Worm (Caenorhabditis elegans) whole organism, mixed stage, embryonic: ENCODE data around the gene srj-37.

Experiments
- M03D4.4 ChIP-seq: sonication (generic microtip); optimal IDR thresholded peaks from 2 replicates; lab custom pipeline; 2017; ENCODE audit warnings: mild to moderate bottlenecking, missing genetic modification characterization, missing compliant biosample characterization
- bed-3 ChIP-seq: fragments of 200-800 bp; sonication (Bioruptor generic); optimal IDR thresholded peaks from 3 replicates; lab custom pipeline; 2018; ENCODE audit warnings: mild to moderate bottlenecking, missing genetic modification characterization, moderate library complexity, missing compliant biosample characterization
- ceh-39 ChIP-seq: fragments of 150-350 bp; optimal IDR thresholded peaks from 2 replicates; lab custom pipeline; 2014; ENCODE audit warnings: missing biosample characterization, missing genetic modification characterization
- ceh-83 ChIP-seq: fragments of 200-800 bp; sonication (Bioruptor generic); optimal IDR thresholded peaks from 2 replicates; lab custom pipeline; 2018; ENCODE audit warnings: mild to moderate bottlenecking, missing genetic modification characterization, missing compliant biosample characterization
- ces-1 ChIP-seq: fragments of 150-350 bp; optimal IDR thresholded peaks from 2 replicates; lab custom pipeline; 2014; ENCODE audit warnings: missing biosample characterization, missing genetic modification reagents, missing genetic modification characterization
- cnd-1 ChIP-seq: fragments of 200-800 bp; sonication (Bioruptor generic); optimal IDR thresholded peaks from 2 replicates; lab custom pipeline; 2018; ENCODE audit warnings: mild to moderate bottlenecking, missing genetic modification characterization, missing compliant biosample characterization
- drap-1 ChIP-seq: fragments of 200-800 bp; sonication (Bioruptor generic); optimal IDR thresholded peaks from 3 replicates; lab custom pipeline; 2018; ENCODE audit warnings: mild to moderate bottlenecking, missing genetic modification characterization, missing compliant biosample characterization
- elt-1 ChIP-seq: sonication (generic microtip); optimal IDR thresholded peaks from 2 replicates; lab custom pipeline; 2017; ENCODE audit warnings: missing genetic modification characterization, mild to moderate bottlenecking, missing compliant biosample characterization, antibody characterized with exemption, moderate library complexity, borderline replicate concordance; ENCODE audit not compliant: insufficient read depth
- flh-1 ChIP-seq: fragments of 200-800 bp; sonication (Bioruptor generic); optimal IDR thresholded peaks from 2 replicates; lab custom pipeline; 2018; ENCODE audit warnings: mild to moderate bottlenecking, missing genetic modification characterization, moderate library complexity, missing compliant biosample characterization
- ham-2 ChIP-seq: fragments of 200-800 bp; sonication (Bioruptor generic); optimal IDR thresholded peaks from 2 replicates; lab custom pipeline; 2018; ENCODE audit warnings: mild to moderate bottlenecking, missing genetic modification characterization, missing compliant biosample characterization
- hlh-1 ChIP-seq: fragments of 150-350 bp; optimal IDR thresholded peaks from 2 replicates; lab custom pipeline; 2014; ENCODE audit warnings: missing biosample characterization, missing genetic modification reagents, missing genetic modification characterization
- lin-13 ChIP-seq: fragments of 150-350 bp; optimal IDR thresholded peaks from 2 replicates; lab custom pipeline; 2014; ENCODE audit warnings: missing biosample characterization, missing genetic modification characterization
- lin-32 ChIP-seq: fragments of 200-800 bp; sonication (Bioruptor generic); optimal IDR thresholded peaks from 2 replicates; lab custom pipeline; 2018; ENCODE audit warnings: mild to moderate bottlenecking, missing genetic modification characterization, missing compliant biosample characterization
- lsy-2 ChIP-seq: fragments of 150-350 bp; optimal IDR thresholded peaks from 2 replicates; lab custom pipeline; 2014; ENCODE audit warnings: missing biosample characterization, missing genetic modification characterization
- mab-5 ChIP-seq: fragments of 150-350 bp; optimal IDR thresholded peaks from 2 replicates; lab custom pipeline; 2014; ENCODE audit warnings: missing biosample characterization, missing genetic modification characterization
- mep-1 ChIP-seq: fragments of 150-350 bp; optimal IDR thresholded peaks from 2 replicates; lab custom pipeline; 2017; ENCODE audit warnings: missing biosample characterization, missing genetic modification reagents, missing genetic modification characterization, inconsistent platforms
- mls-2 ChIP-seq: sonication (generic microtip); optimal IDR thresholded peaks from 2 replicates; lab custom pipeline; 2016; ENCODE audit warnings: mild to moderate bottlenecking, missing genetic modification characterization, moderate library complexity, missing compliant biosample characterization
- nhr-12 ChIP-seq: fragments of 150-350 bp; optimal IDR thresholded peaks from 2 replicates; lab custom pipeline; 2014; ENCODE audit warnings: missing biosample characterization, missing genetic modification characterization
- nhr-2 ChIP-seq: fragments of 150-350 bp; optimal IDR thresholded peaks from 2 replicates; lab custom pipeline; 2014; ENCODE audit warnings: missing biosample characterization, missing genetic modification characterization
- nhr-237 ChIP-seq: fragments of 150-350 bp; optimal IDR thresholded peaks from 2 replicates; lab custom pipeline; 2014; ENCODE audit warnings: missing biosample characterization, missing genetic modification characterization
- nhr-28 ChIP-seq: fragments of 150-350 bp; optimal IDR thresholded peaks from 2 replicates; lab custom pipeline; 2014; ENCODE audit warnings: missing biosample characterization, missing genetic modification characterization
- nhr-76 ChIP-seq: sonication (generic microtip); optimal IDR thresholded peaks from 2 replicates; lab custom pipeline; 2017; ENCODE audit warnings: missing biosample characterization, missing genetic modification characterization
- pha-4 ChIP-seq: fragments of 150-350 bp; optimal IDR thresholded peaks from 2 replicates; lab custom pipeline; 2018; ENCODE audit warnings: missing biosample characterization, missing genetic modification reagents, missing genetic modification characterization
- sem-2 ChIP-seq: fragments of 200-800 bp; sonication (Bioruptor generic); optimal IDR thresholded peaks from 2 replicates; lab custom pipeline; 2018; ENCODE audit warnings: mild to moderate bottlenecking, missing genetic modification characterization, missing compliant biosample characterization
- sptf-1 ChIP-seq: sonication (generic microtip); optimal IDR thresholded peaks from 2 replicates; lab custom pipeline; 2017; ENCODE audit warnings: mild to moderate bottlenecking, missing genetic modification characterization, moderate library complexity, missing compliant biosample characterization
- tbx-8 ChIP-seq: fragments of 200-800 bp; sonication (Bioruptor generic); optimal IDR thresholded peaks from 2 replicates; lab custom pipeline; 2018; ENCODE audit warnings: mild to moderate bottlenecking, missing genetic modification characterization, moderate library complexity, missing compliant biosample characterization
- unc-39 ChIP-seq: fragments of 150-350 bp; optimal IDR thresholded peaks from 2 replicates; lab custom pipeline; 2014; ENCODE audit warnings: missing biosample characterization, missing genetic modification characterization
- unc-62 ChIP-seq: fragments of 150-350 bp; optimal IDR thresholded peaks from 2 replicates; lab custom pipeline; 2014; ENCODE audit warnings: missing biosample characterization, missing genetic modification reagents, missing genetic modification characterization
- zip-8 ChIP-seq: fragments of 150-350 bp; optimal IDR thresholded peaks from 2 replicates; lab custom pipeline; 2014; ENCODE audit warnings: missing biosample characterization, missing genetic modification characterization
- ztf-11 ChIP-seq: fragments of 150-350 bp; optimal IDR thresholded peaks from 2 replicates; lab custom pipeline; 2014; ENCODE audit warnings: missing biosample characterization, missing genetic modification characterization

srj-37 gene

DNA sequence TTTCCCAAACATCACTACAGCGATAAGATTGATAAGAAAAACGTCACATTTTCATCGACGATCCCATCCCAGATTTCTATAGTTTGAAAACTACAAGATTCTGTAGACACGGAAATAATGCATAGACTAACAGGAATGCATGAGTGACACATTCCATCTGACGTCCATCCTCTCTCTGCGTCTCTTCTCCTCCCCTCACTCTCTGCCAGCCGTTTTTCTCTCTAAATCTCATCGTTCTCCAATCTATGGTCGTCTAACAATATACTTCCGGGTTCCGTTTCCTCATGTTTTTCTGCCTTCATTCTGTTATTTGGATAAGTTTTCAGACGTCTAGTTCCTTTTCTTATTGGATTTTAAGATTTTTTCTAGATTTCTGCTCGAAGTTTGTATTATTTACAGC is 19.4 kb upstream of the srj-37 start, which contains the start of gene F48G7.4:
F48G7.4 (plus strand) TSS at position 400 of the 400 bp plus-strand sequence.
- TF ChIP-seq unc-62 (GFP tag; lab: Kevin White, UChicago) (peak; percentile 86), M03D4.4 (tag; lab: Kevin White, UChicago) (no peak)

DNA sequence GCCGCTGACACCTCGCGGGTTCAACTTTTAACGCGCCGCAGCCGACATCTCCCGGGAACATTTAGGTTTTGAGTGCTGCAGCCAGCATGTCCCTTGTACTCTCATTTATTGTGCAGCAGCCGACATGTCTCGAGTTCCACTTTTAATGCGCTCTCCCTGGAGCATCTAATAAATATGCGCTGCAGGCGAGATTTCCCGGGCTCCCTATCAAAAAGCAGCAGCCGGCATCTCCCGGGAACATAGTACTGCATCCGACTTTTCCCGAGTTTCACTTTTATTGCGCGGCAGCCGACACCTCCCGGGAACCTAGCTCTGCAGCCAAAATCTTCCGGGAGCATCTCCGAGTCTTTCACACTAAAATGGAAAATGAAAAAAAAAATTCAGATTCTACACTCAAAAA is 17.4 kb upstream of the srj-37 start:
- TF ChIP-seq ceh-83 (GFP tag; lab: Kevin White, UChicago) = no peak
- no peak for TF ChIP-seq nhr-28
- no peak for TF ChIP-seq hlh-1
- no peak for TF ChIP-seq nhr-2
- TF ChIP-seq ces-1 = no peak
- no peak for TF ChIP-seq lsy-2 (tag; lab: Kevin White, UChicago)
- TF ChIP-seq ceh-39 (tag; lab: Kevin White, UChicago) = no peak
- TF ChIP-seq ztf-11 (tag; lab: Kevin White, UChicago) = no peak
- TF ChIP-seq mep-1 (tag; lab: Kevin White, UChicago) = no peak
- TF ChIP-seq flh-1 (GFP tag; lab: Kevin White, UChicago) = no peak

DNA sequence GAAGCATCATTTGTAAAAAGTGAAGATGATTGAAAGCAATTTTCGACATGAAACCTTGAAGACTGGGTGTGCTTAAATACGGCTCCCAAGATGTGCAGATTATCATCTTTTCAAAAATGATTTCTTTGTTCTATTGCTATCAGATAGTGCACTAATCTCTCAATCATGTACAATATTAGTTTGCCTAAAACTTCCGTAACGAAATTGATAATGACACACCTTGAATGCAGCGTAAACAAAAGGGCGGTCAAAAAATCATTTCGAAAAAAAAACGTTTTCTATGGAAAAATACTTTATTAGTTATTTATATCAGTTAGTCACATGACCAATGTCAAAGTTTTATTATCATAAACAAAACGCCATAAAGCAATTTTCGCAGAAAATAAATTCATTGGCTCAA is 15.5 kb upstream of the srj-37 start, which contains the start of gene F48G7.5:
F48G7.5 (minus strand) TSS at position 34 of the 400 bp plus-strand sequence.
- TF ChIP-seq elt-1 (tag; lab: Kevin White, UChicago) (no peak), lin-13 (tag; lab: Kevin White, UChicago) (no peak), lsy-2 (tag; lab: Kevin White, UChicago) (no peak), tbx-8 (GFP tag; lab: Kevin White, UChicago) (no peak), pha-4 (tag; lab: Kevin White, UChicago) (no peak), lin-32 (no peak), sptf-1 (tag; lab: Kevin White, UChicago) (no peak), nhr-237 (no peak), ham-2 (GFP tag; lab: Kevin White, UChicago) (no peak), cnd-1 (tag; lab: Kevin White, UChicago) (no peak), ztf-11 (tag; lab: Kevin White, UChicago) (no peak), drap-1 (GFP tag; lab: Kevin White, UChicago) (no peak), bed-3 (GFP tag; lab: Kevin White, UChicago) (no peak), mls-2 (no peak), ceh-39 (tag; lab: Kevin White, UChicago) (no peak), M03D4.4 (tag; lab: Kevin White, UChicago) (no peak), sem-2 (GFP tag; lab: Kevin White, UChicago) (no peak), nhr-12 (tag; lab: Kevin White, UChicago) (no peak), mab-5 (tag; lab: Kevin White, UChicago) (no peak)

DNA sequence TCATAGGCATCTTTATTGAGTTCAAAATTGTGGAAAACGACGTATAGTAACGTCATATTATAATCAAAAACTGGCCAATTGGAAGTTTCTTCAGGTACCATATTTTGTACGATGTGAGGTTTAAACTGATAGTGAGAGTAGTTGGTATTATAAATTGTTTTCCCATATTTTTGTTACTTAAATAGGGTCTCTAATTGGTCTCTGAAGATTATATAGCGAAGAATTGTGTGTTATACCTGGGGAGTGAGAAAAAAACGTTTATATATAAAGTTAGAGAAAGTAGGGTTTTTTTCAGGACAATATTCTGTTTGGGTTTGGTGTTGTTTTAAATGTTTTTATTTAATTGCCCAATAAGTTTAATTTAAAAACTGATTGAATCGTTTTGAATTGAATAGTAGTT is 13.5 kb upstream of the srj-37 start, which contains the start of gene srt-17:
srt-17 (minus strand) TSS at position 101 of the 400 bp plus-strand sequence.
- no peak for TF ChIP-seq cnd-1 (tag; lab: Kevin White, UChicago)
- TF ChIP-seq sptf-1 (tag; lab: Kevin White, UChicago) = no peak
- TF ChIP-seq mab-5 (tag; lab: Kevin White, UChicago) = no peak
- TF ChIP-seq bed-3 (GFP tag; lab: Kevin White, UChicago) = no peak
- no peak for TF ChIP-seq nhr-76 (tag; lab: Kevin White, UChicago)
- TF ChIP-seq drap-1 (GFP tag; lab: Kevin White, UChicago) = no peak
- no peak for TF ChIP-seq flh-1 (GFP tag; lab: Kevin White, UChicago)
- no peak for TF ChIP-seq lsy-2 (tag; lab: Kevin White, UChicago)
- no peak for TF ChIP-seq zip-8 (tag; lab: Kevin White, UChicago)

DNA sequence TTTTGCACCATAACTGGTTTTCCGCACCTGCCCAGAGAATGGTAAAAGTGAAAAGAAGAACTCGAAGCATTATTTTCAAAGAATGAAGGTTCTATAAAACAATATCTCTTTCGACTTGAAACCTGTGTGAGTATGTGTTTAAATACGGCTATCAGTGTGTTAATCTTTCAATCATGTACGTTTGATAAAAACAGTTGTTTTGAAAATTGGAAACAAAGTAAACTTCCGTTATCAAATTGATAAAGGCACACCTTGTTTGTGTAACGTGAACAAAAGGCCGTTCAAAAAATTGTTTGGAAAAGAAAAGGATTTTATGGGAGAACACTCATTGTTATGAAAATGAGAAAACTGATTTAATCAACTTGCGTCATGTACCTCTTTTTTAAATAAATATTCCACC is 12.1 kb upstream of the srj-37 start, which contains the start of gene F48G7.7:
F48G7.7 (minus strand) TSS at position 101 of the 400 bp plus-strand sequence.
- TF ChIP-seq cnd-1 (tag; lab: Kevin White, UChicago) = no peak
- TF ChIP-seq elt-1 (tag; lab: Kevin White, UChicago) = no peak
- TF ChIP-seq unc-39 (tag; lab: Kevin White, UChicago) = no peak
- TF ChIP-seq ztf-11 (tag; lab: Kevin White, UChicago) = no peak
- no peak for TF ChIP-seq lsy-2 (tag; lab: Kevin White, UChicago)
- TF ChIP-seq, all 35 proteins: peak for 0
